Worm (Caenorhabditis elegans) whole organism, L4 larva: ENCODE data around the gene esyt-2.

Experiments
- egl-27 ChIP-seq: sonication (generic microtip); optimal IDR thresholded peaks from 3 replicates; lab custom pipeline; 2017; ENCODE audit warnings: missing biosample characterization, missing genetic modification reagents, missing genetic modification characterization
- jun-1 ChIP-seq: fragments of 150-350 bp; optimal IDR thresholded peaks from 2 replicates; lab custom pipeline; 2014; ENCODE audit warnings: missing biosample characterization, missing genetic modification reagents, missing genetic modification characterization
- unc-130 ChIP-seq: sonication (generic microtip); optimal IDR thresholded peaks from 2 replicates; lab custom pipeline; 2016; ENCODE audit warnings: missing genetic modification reagents, missing genetic modification characterization, missing compliant biosample characterization
- unc-39 ChIP-seq: sonication (generic microtip); optimal IDR thresholded peaks from 2 replicates; lab custom pipeline; 2017; ENCODE audit warnings: missing biosample characterization, missing genetic modification characterization

- TF ChIP-seq unc-39 (tag; lab: Kevin White, UChicago): no peak
- no peak for TF ChIP-seq jun-1
- TF ChIP-seq egl-27: no peak
- TF ChIP-seq unc-130 (GFP tag; lab: Kevin White, UChicago): no peak
Measured at ce11 chrIII:6202440-6202839, 28.3 kb downstream of the esyt-2 start.
